Fruit fly (Drosophila melanogaster) S2 (cell line): ENCODE measurements around the gene CG32187.

Source experiments
- CG8478 ChIP-seq: fragments of >200 bp; optimal IDR thresholded peaks from 2 replicates; lab custom pipeline; 2018
- CTCF ChIP-seq, 2 experiments: fragments of >200 bp; optimal IDR thresholded peaks; 2 replicates each; lab custom pipeline; 2018

CG32187 gene

dm6 chr3L:17806357-17807025, at the start of gene CG32187:
TSS of gene CG32187 (minus strand) at chr3L:17806365.
- TF ChIP-seq CG8478 (lab: Kevin White, UChicago) (no peak), CTCF (optimal IDR thresholded peaks at IDR 0.05; lab: Kevin White, UChicago) (no peak)

dm6 chr3L:17849517-17849916, 43.4 kb upstream of the CG32187 start, which contains the start of gene TrpRS-m:
TSS of gene TrpRS-m (plus strand) at chr3L:17849727.
- no peak for TF ChIP-seq CTCF (optimal IDR thresholded peaks at IDR 0.05; lab: Kevin White, UChicago)
- no peak for TF ChIP-seq CG8478 (lab: Kevin White, UChicago)

- TF ChIP-seq CTCF (optimal IDR thresholded peaks at IDR 0.05; lab: Kevin White, UChicago) (no peak), CG8478 (lab: Kevin White, UChicago) (no peak)
Measured at dm6 chr3L:17846982-17847355, 40.8 kb upstream of the CG32187 start.

DNA sequence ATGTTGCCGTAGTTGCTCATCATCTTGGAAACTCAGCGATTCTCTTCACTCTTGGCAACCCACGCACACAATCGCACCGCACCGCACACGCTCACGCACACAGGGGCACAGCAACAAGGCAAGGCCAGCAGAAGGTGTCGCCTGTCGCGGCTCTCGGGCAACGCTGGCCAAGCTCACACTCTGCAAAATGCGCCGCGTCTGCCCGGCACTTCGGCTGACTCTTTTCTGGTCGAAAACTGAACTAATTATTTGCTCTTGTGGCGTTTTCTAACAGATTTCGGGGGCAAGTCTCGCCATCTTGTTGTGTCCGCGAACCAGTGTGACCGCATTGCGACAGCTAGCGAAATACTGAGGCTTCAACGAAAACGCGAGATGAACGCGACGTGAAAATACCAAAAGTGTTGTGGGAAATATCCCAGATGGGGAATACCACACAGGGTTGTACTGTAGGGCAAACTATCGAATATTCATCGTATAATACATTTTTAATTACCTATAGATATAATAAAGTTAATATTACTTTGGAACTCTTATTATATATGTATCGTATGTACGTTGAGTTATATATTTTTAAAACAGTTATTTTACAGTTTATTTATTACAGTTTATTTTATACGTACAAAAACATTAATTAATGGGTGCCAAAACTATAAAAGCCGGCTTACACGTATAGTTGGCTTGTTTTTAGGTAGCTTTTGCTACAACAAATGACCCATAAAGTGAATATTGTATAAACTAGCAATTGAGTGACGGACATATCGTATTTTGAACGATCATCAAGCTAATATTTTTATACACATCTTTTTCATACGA, 40.2 kb upstream of the CG32187 start, which contains the start of the genes MED19 and CG7430:
TSS of gene MED19 (minus strand) at position 333 of the 813 bp plus-strand sequence.
TSS of gene CG7430 (plus strand) at position 748 of the 813 bp plus-strand sequence.
- TF ChIP-seq CTCF (optimal IDR thresholded peaks at IDR 0.05; lab: Kevin White, UChicago): peak; percentile 19 to 28
- no peak for TF ChIP-seq CG8478 (lab: Kevin White, UChicago)

DNA sequence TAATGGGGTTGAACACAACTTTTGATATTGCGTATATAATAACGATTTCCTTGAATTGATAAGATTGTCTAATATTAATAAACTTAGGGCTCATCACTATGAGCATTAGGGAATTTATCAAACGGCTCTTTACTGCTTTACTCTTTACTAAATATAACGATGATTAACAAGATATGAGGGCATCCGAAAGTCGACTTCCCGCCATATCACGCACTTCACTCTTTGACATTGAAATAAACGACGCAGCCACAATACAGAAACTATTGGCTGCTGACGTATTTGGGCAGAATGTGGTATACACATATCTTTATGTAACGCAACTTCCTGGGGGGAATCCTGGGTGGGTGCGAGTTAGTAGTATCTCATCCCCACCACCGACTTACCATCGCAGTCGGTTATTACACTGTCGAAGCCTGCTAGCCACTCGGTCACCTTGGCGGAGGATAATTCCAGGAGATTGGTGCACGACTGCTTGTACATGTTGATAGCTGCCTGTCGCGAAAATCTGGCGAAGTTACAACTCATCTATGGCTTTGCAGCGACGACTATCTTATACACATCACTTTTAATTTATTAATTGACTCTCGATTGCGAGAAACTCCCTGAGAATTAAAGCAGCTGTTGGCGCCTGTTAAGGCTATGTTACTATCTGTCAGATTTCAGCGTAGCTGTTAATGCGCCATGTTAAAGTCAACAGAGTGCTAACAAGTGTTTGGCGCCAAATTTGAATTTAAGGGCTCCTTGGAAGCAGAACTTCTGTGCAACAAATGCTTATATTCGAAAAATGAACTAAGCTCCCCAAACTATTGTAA, 36.9 kb upstream of the CG32187 start, which contains the start of gene CG5567:
TSS of gene CG5567 (minus strand) at position 653 of the 812 bp plus-strand sequence.
- no peak for TF ChIP-seq CG8478 (lab: Kevin White, UChicago)
- TF ChIP-seq CTCF (optimal IDR thresholded peaks at IDR 0.05; lab: Kevin White, UChicago): no peak

dm6 chr3L:17841085-17841606, 35.0 kb upstream of the CG32187 start, which contains the start of gene CG5577:
TSS of gene CG5577 (minus strand) at chr3L:17841427.
- TF ChIP-seq CTCF (optimal IDR thresholded peaks at IDR 0.05; lab: Kevin White, UChicago) (no peak), CG8478 (lab: Kevin White, UChicago) (no peak)

- TF ChIP-seq CTCF (optimal IDR thresholded peaks at IDR 0.05; lab: Kevin White, UChicago) (no peak), CG8478 (lab: Kevin White, UChicago) (no peak)
Measured at dm6 chr3L:17835074-17835473, 28.9 kb upstream of the CG32187 start, which contains the start of gene CG32189. TSS of gene CG32189 (minus strand) at chr3L:17835174.

DNA sequence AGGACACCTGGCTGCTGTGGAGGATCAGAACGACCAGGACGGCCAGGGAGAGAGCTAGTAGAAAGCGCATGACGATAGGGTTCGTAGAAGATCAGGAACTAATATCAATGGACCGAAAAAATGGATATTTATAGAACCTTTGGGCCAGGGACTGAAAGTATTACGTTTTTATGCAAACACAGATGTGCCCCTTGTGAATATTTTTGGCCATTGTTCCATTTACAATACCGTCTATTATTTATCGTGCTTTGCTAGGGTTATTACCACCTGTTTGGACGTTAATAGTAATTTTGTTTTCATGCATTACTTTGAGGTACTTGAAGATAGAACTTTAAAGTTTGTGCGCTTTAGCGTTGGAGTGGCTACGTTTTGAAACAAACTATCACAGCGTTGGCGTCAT, 27.4 kb upstream of the CG32187 start, which contains the start of gene CG32188:
TSS of gene CG32188 (minus strand) at position 101 of the 400 bp plus-strand sequence.
- TF ChIP-seq CG8478 (lab: Kevin White, UChicago): no peak
- no peak for TF ChIP-seq CTCF (optimal IDR thresholded peaks at IDR 0.05; lab: Kevin White, UChicago)

DNA sequence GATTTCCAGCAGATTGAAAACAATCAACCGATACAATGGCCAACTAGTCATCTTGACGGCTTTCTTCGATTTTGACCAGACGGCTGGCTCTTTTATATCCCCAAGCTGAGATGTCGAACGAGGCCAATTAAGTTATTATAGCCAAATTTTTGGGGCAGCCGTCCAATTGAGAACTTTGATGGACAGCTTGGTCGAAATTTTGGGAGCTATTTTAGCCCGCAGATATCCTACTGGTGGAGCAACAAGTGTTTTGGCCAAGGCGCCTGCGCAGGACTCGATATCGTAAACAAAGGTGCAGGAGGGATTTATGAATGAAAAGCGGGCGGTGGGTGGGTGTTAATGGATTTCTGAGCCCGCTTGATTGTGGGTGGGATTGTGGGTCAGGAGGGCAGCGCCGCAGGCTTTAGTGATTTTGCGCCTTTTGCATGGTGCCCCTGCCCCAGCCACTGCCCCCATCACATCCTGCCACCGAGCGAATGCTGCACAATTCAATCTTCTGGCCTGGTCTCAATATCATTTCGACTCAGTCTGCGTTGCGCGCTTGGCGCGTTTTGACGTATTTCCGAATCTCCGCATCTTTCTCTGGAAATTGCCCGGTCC, 16.7 kb upstream of the CG32187 start, which contains the start of the genes Ir75c and Grd:
TSS of gene Ir75c (minus strand) at position 51 of the 600 bp plus-strand sequence.
TSS of gene Grd (plus strand) at position 550 of the 600 bp plus-strand sequence.
- no peak for TF ChIP-seq CTCF (optimal IDR thresholded peaks at IDR 0.05; lab: Kevin White, UChicago)
- TF ChIP-seq CG8478 (lab: Kevin White, UChicago): no peak

DNA sequence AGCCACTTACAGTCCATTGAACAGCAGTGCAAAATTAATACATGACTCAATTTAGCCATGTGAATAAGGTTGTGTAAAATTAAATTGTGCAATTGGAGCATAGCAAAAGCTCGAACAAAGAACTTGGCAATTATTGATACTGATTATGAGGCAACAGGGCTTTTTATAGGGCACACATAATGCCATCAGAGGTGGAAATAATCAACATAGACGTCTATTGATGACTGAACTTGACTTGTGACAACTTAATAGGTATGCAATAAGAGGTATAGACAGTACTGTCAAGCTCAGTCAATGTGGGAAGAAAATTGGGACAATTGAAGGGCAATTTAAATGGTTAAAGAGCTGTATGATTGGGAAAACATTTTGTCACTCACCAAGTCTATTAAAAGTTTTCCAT, 13.9 kb upstream of the CG32187 start, which contains the start of gene Ir75b:
TSS of gene Ir75b (minus strand) at position 101 of the 400 bp plus-strand sequence.
- TF ChIP-seq CG8478 (lab: Kevin White, UChicago): no peak
- no peak for TF ChIP-seq CTCF (optimal IDR thresholded peaks at IDR 0.05; lab: Kevin White, UChicago)

dm6 chr3L:17817821-17818220, 11.7 kb upstream of the CG32187 start, which contains the start of gene Ir75a:
TSS of gene Ir75a (minus strand) at chr3L:17817921.
- TF ChIP-seq CTCF (optimal IDR thresholded peaks at IDR 0.05; lab: Kevin White, UChicago): no peak
- no peak for TF ChIP-seq CG8478 (lab: Kevin White, UChicago)

DNA sequence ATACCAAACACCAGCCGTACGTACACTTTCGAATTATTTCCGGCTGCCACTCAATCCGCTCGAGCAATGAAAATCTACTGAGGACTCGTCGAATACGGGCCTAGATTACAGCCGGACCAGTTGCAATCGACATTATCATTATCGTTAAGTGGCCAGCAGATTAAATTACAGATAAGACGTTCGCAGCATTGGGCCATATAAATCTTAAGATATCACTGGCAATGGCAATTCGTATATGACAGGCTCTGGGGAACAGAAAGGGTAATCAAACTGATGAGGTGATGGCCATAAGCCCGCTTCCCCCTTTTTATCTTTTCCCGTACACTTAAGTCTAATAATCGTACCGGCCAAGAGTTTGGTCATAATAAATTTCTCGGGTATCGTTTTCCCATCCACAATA, 7.9 kb upstream of the CG32187 start, which contains the start of gene Cln3:
TSS of gene Cln3 (minus strand) at position 84 of the 400 bp plus-strand sequence.
- no peak for TF ChIP-seq CTCF (optimal IDR thresholded peaks at IDR 0.05; lab: Kevin White, UChicago)

DNA sequence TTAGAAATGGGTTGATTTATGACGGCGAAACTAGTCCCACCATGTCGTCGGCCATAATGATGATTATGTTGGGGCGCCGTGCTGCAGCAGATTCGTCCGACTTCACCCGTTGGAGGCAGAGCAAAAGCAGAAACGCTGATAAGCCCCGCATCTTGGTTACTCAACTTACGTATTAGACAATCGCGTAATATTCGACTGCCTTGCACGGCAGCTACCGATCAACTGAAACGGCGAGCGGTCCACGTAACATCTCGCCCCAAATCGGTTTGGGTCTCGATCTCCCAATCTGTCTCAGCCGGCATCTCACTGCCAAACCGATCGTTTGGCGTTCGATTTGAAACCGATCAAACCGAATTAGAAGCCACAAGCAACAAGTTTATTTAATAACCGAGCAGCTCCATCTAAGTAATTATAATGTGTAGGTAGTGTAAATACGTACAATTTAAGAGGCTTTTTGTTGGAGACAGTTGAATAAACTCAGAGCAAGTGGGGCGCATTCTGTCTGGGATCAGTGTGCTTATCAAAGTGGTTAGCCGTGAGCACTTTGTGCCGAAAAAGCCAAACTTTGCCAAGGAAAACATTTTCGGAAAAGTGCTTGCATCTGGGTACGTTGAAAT, 2.5 kb upstream of the CG32187 start, which contains the start of gene CG32191:
TSS of gene CG32191 (minus strand) at position 550 of the 617 bp plus-strand sequence.
- TF ChIP-seq CTCF (optimal IDR thresholded peaks at IDR 0.05; lab: Kevin White, UChicago): no peak
- no peak for TF ChIP-seq CG8478 (lab: Kevin White, UChicago)
